Fruit fly (Drosophila melanogaster) whole organism, embryonic: ENCODE measurements around the gene Sb.

Experiments
- Atf-2 ChIP-seq: fragments of 200-800 bp; sonication (Bioruptor generic); optimal IDR thresholded peaks from 2 replicates; lab custom pipeline; 2016; ENCODE audit warnings: missing biosample characterization, missing genetic modification characterization
- Atf3 ChIP-seq: fragments of 200-800 bp; sonication (Bioruptor generic); optimal IDR thresholded peaks from 3 replicates; lab custom pipeline; 2016; ENCODE audit warnings: missing biosample characterization, missing genetic modification characterization
- BEAF-32 ChIP-seq: fragments of 200-800 bp; sonication (Bioruptor generic); optimal IDR thresholded peaks from 3 replicates; lab custom pipeline; 2017; ENCODE audit warnings: missing biosample characterization, missing genetic modification characterization, mild to moderate bottlenecking, moderate library complexity, missing genetic modification reagents
- BtbVII ChIP-seq: fragments of 200-800 bp; sonication (Bioruptor generic); optimal IDR thresholded peaks from 3 replicates; lab custom pipeline; 2017; ENCODE audit warnings: missing biosample characterization, mild to moderate bottlenecking, missing genetic modification characterization
- CG10321 ChIP-seq: fragments of 200-800 bp; sonication (Bioruptor generic); IDR thresholded peaks from 2 replicates; pipeline ENCODE4 v1.3.6; 2022; ENCODE audit warnings: missing biosample characterization, missing genetic modification characterization
- CG10462 ChIP-seq: fragments of 200-800 bp; sonication (Bioruptor generic); optimal IDR thresholded peaks from 2 replicates; lab custom pipeline; 2016; ENCODE audit warnings: missing biosample characterization, missing genetic modification characterization
- CG12104 ChIP-seq: fragments of 200-800 bp; sonication (Bioruptor generic); optimal IDR thresholded peaks from 3 replicates; lab custom pipeline; 2016; ENCODE audit warnings: missing biosample characterization, missing genetic modification characterization
- CG12155 ChIP-seq: fragments of 200-800 bp; sonication (Bioruptor generic); optimal IDR thresholded peaks from 3 replicates; lab custom pipeline; 2016; ENCODE audit warnings: missing biosample characterization, missing genetic modification characterization
- CG14050 ChIP-seq: fragments of 200-800 bp; sonication (Bioruptor generic); IDR thresholded peaks from 3 replicates; pipeline ENCODE4 v1.3.6; 2022; ENCODE audit warnings: missing biosample characterization, missing genetic modification characterization
- CG1529 ChIP-seq: fragments of 200-800 bp; sonication (Bioruptor generic); optimal IDR thresholded peaks from 3 replicates; lab custom pipeline; 2018; ENCODE audit warnings: missing biosample characterization, missing genetic modification characterization
- CG15514 ChIP-seq: fragments of 200-800 bp; sonication (Bioruptor generic); optimal IDR thresholded peaks from 3 replicates; lab custom pipeline; 2017; ENCODE audit warnings: missing biosample characterization, missing genetic modification characterization, mild to moderate bottlenecking, moderate library complexity, missing genetic modification reagents
- CG18619 ChIP-seq: fragments of 200-800 bp; sonication (Bioruptor generic); optimal IDR thresholded peaks from 3 replicates; lab custom pipeline; 2017; ENCODE audit warnings: missing biosample characterization, mild to moderate bottlenecking, missing genetic modification characterization
- CG2120 ChIP-seq: fragments of 200-800 bp; sonication (Bioruptor generic); optimal IDR thresholded peaks from 3 replicates; lab custom pipeline; 2016; ENCODE audit warnings: missing biosample characterization, missing genetic modification characterization
- CG5953 ChIP-seq: fragments of 200-800 bp; sonication (Bioruptor generic); IDR thresholded peaks from 2 replicates; pipeline ENCODE4 v1.3.6; 2022; ENCODE audit warnings: missing biosample characterization, missing genetic modification characterization
- CG6254 ChIP-seq: fragments of 200-800 bp; sonication (Bioruptor generic); optimal IDR thresholded peaks from 3 replicates; lab custom pipeline; 2017; ENCODE audit warnings: mild to moderate bottlenecking, missing biosample characterization, missing genetic modification reagents, missing genetic modification characterization
- CG6654 ChIP-seq: fragments of 200-800 bp; sonication (Bioruptor generic); optimal IDR thresholded peaks from 2 replicates; lab custom pipeline; 2017; ENCODE audit warnings: missing biosample characterization, mild to moderate bottlenecking, missing genetic modification characterization
- CG6854 ChIP-seq: fragments of 200-800 bp; sonication (Bioruptor generic); optimal IDR thresholded peaks from 3 replicates; lab custom pipeline; 2017; ENCODE audit warnings: missing biosample characterization, mild to moderate bottlenecking, missing genetic modification characterization
- CG7987 ChIP-seq: fragments of 200-800 bp; sonication (Bioruptor generic); optimal IDR thresholded peaks from 2 replicates; lab custom pipeline; 2018; ENCODE audit warnings: missing biosample characterization, mild to moderate bottlenecking, missing genetic modification characterization, moderate library complexity
- CG9609 ChIP-seq: fragments of 200-800 bp; sonication (Bioruptor generic); optimal IDR thresholded peaks from 3 replicates; lab custom pipeline; 2016; ENCODE audit warnings: missing biosample characterization, missing genetic modification characterization
- CkIIα-i1 ChIP-seq: fragments of 200-800 bp; sonication (Bioruptor generic); IDR thresholded peaks from 2 replicates; pipeline ENCODE4 v1.3.6; 2022; ENCODE audit warnings: missing biosample characterization, missing genetic modification characterization
- Dp ChIP-seq: fragments of 200-800 bp; sonication (Bioruptor generic); optimal IDR thresholded peaks from 2 replicates; lab custom pipeline; 2018; ENCODE audit warnings: missing biosample characterization, mild to moderate bottlenecking, missing genetic modification characterization, moderate library complexity
- Hr3 ChIP-seq: fragments of 200-800 bp; sonication (Bioruptor generic); optimal IDR thresholded peaks from 3 replicates; lab custom pipeline; 2016; ENCODE audit warnings: missing biosample characterization, missing genetic modification characterization
- Jarid2 ChIP-seq: fragments of 200-800 bp; sonication (Bioruptor generic); optimal IDR thresholded peaks from 3 replicates; lab custom pipeline; 2017; ENCODE audit warnings: mild to moderate bottlenecking, missing biosample characterization, missing genetic modification reagents, missing genetic modification characterization
- Lhr ChIP-seq: fragments of 200-800 bp; sonication (Bioruptor generic); optimal IDR thresholded peaks from 3 replicates; lab custom pipeline; 2017; ENCODE audit warnings: mild to moderate bottlenecking, missing biosample characterization, missing genetic modification reagents, missing genetic modification characterization
- Lim3 ChIP-seq: fragments of 200-800 bp; sonication (Bioruptor generic); IDR thresholded peaks from 2 replicates; pipeline ENCODE4 v1.3.6; 2022; ENCODE audit warnings: missing biosample characterization, missing genetic modification characterization
- Poxn ChIP-seq: fragments of 200-800 bp; sonication (Bioruptor generic); IDR thresholded peaks from 2 replicates; pipeline ENCODE4 v1.3.6; 2022; ENCODE audit warnings: missing biosample characterization, missing genetic modification characterization
- Ptx1 ChIP-seq: fragments of 200-800 bp; sonication (Bioruptor generic); IDR thresholded peaks from 2 replicates; pipeline ENCODE4 v1.3.6; 2022; ENCODE audit warnings: missing biosample characterization, missing genetic modification characterization
- Sox100B ChIP-seq: fragments of 200-800 bp; sonication (Bioruptor generic); optimal IDR thresholded peaks from 3 replicates; lab custom pipeline; 2018; ENCODE audit warnings: missing biosample characterization, mild to moderate bottlenecking, missing genetic modification characterization
- Xbp1 ChIP-seq: fragments of 200-800 bp; sonication (Bioruptor generic); optimal IDR thresholded peaks from 3 replicates; lab custom pipeline; 2016; ENCODE audit warnings: missing biosample characterization, mild to moderate bottlenecking, missing genetic modification characterization
- az2 ChIP-seq: fragments of 200-800 bp; sonication (Bioruptor generic); optimal IDR thresholded peaks from 3 replicates; lab custom pipeline; 2016; ENCODE audit warnings: missing biosample characterization, missing genetic modification characterization
- bsh ChIP-seq, 2 experiments: fragments of 200-800 bp; sonication (Bioruptor generic); optimal IDR thresholded peaks; 2 replicates each; lab custom pipeline; 2017 to 2018; ENCODE audit warnings: mild to moderate bottlenecking in 2 of 2, missing biosample characterization in 2 of 2, missing genetic modification characterization in 2 of 2, moderate library complexity in 1 of 2
- cg ChIP-seq: fragments of 200-800 bp; sonication (Bioruptor generic); optimal IDR thresholded peaks from 3 replicates; lab custom pipeline; 2019; ENCODE audit warnings: missing biosample characterization, mild to moderate bottlenecking, missing genetic modification characterization, moderate library complexity
- corto ChIP-seq: fragments of 200-800 bp; sonication (Bioruptor generic); optimal IDR thresholded peaks from 2 replicates; lab custom pipeline; 2016; ENCODE audit warnings: missing biosample characterization, mild to moderate bottlenecking, missing genetic modification characterization, moderate library complexity
- crc ChIP-seq: fragments of 200-800 bp; sonication (Bioruptor generic); optimal IDR thresholded peaks from 2 replicates; lab custom pipeline; 2016; ENCODE audit warnings: missing biosample characterization, missing genetic modification characterization
- emc ChIP-seq: fragments of 200-800 bp; sonication (Bioruptor generic); optimal IDR thresholded peaks from 2 replicates; lab custom pipeline; 2016; ENCODE audit warnings: missing biosample characterization, missing genetic modification characterization
- eve ChIP-seq, 2 experiments: fragments of >200 bp; optimal IDR thresholded peaks; 2 replicates each; lab custom pipeline; 2017; ENCODE audit warnings: missing biosample characterization in 2 of 2, missing genetic modification characterization in 2 of 2
- fu2 ChIP-seq: fragments of 200-800 bp; sonication (Bioruptor generic); optimal IDR thresholded peaks from 2 replicates; lab custom pipeline; 2016; ENCODE audit warnings: missing biosample characterization, missing genetic modification characterization
- insv ChIP-seq, 2 experiments: fragments of 200-800 bp; sonication (Bioruptor generic); optimal IDR thresholded peaks; 3 replicates each; lab custom pipeline; 2016 to 2018; ENCODE audit warnings: missing biosample characterization in 2 of 2, missing genetic modification characterization in 2 of 2
- jing ChIP-seq: fragments of 200-800 bp; sonication (Bioruptor generic); optimal IDR thresholded peaks from 2 replicates; lab custom pipeline; 2018; ENCODE audit warnings: missing biosample characterization, mild to moderate bottlenecking, missing genetic modification characterization
- lov ChIP-seq, 2 experiments: fragments of 200-800 bp in 1 of 2; fragments of >200 bp in 1 of 2; sonication (Bioruptor generic) in 1 of 2; IDR thresholded peaks in 1 of 2; optimal IDR thresholded peaks in 1 of 2; 2 replicates in 1 of 2; 3 replicates in 1 of 2; pipeline versions ENCODE4 v1.3.6 to Lab custom; 2017 to 2022; ENCODE audit warnings: missing biosample characterization in 1 of 2, missing genetic modification characterization in 1 of 2
- pros ChIP-seq: fragments of 200-800 bp; sonication (Bioruptor generic); optimal IDR thresholded peaks from 3 replicates; lab custom pipeline; 2019; ENCODE audit warnings: missing biosample characterization, mild to moderate bottlenecking, missing genetic modification characterization, moderate library complexity
- pzg ChIP-seq: fragments of 200-800 bp; sonication (Bioruptor generic); optimal IDR thresholded peaks from 3 replicates; lab custom pipeline; 2018; ENCODE audit warnings: missing biosample characterization, mild to moderate bottlenecking, missing genetic modification characterization, moderate library complexity
- z ChIP-seq: fragments of 200-800 bp; sonication (Bioruptor generic); IDR thresholded peaks from 3 replicates; pipeline ENCODE4 v1.3.6; 2022; ENCODE audit warnings: missing biosample characterization, missing genetic modification characterization

Sb gene

DNA sequence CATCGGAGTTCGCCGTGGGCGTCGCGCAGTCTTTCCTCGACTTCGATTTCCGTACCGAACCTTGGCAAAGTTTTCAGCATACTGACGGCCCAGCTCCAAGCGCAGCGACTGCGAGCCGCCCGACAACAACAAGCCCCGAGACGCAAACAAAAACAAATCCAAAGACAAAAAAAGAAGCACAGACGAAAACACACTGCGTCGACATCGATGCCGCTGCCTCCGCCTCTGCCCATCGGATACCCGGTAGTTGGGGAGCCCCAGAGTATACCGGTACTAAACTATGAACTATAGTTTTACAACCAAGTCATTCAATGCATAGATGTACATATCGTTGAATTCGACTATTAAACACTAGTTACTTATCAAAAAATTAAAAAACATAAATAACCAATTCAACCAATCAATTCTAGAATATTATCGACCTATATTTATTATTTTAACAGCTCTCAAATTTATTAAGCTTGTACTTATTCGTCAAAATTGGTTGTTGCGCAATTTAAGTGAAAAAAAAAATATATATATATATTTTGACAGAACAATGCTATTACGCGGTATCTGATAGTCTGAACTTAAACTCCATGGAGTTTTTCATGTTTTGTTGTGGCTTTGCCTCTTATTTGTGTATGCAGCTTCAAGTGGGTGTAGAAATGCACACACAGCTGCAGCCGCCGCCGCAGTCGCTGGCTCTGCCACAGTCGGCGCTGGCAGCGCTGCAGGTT lies 21.8 kb upstream of the Sb start (continued):
- TF ChIP-seq CG12155 (GFP tag; lab: Kevin White, UChicago) (peak; percentile 13), CG1529 (GFP tag; lab: Kevin White, UChicago) (peak; percentile 85), BEAF-32 (no peak), CG18619 (GFP tag; lab: Kevin White, UChicago) (peak; percentile 76), Poxn (GFP tag; lab: Robert Waterston, UW) (no peak), Atf-2 (GFP tag; lab: Kevin White, UChicago) (no peak), crc (GFP tag; lab: Kevin White, UChicago) (no peak), Atf3 (GFP tag; lab: Kevin White, UChicago) (no peak), pzg (GFP tag; lab: Kevin White, UChicago) (no peak), Lhr (GFP tag; lab: Kevin White, UChicago) (peak; percentile 27), BtbVII (GFP tag; lab: Kevin White, UChicago) (peak; percentile 68), bsh (GFP tag; optimal IDR thresholded peaks at IDR 0.05; lab: Kevin White, UChicago) (peak; percentile 85 to 86), Hr3 (GFP tag; lab: Kevin White, UChicago) (peak; percentile 82), cg (peak; percentile 20), CG6654 (GFP tag; lab: Kevin White, UChicago) (peak; percentile 68), emc (GFP tag; lab: Kevin White, UChicago) (no peak), CG6254 (GFP tag; lab: Kevin White, UChicago) (peak; percentile 81), insv (GFP tag; optimal IDR thresholded peaks at IDR 0.05; lab: Kevin White, UChicago) (no peak), CG15514 (GFP tag; lab: Kevin White, UChicago) (no peak), Dp (GFP tag; lab: Kevin White, UChicago) (no peak), Ptx1 (peak; percentile 78), fu2 (GFP tag; lab: Kevin White, UChicago) (no peak), lov (optimal IDR thresholded peaks at IDR 0.05; lab: Kevin White, UChicago) (no peak), lov (GFP tag; IDR thresholded peaks at IDR 0.05; lab: Robert Waterston, UW) (no peak), CG6854 (peak; percentile 28), Jarid2 (peak; percentile 26), az2 (peak; percentile 84), Lim3 (no peak), jing (GFP tag; lab: Kevin White, UChicago) (peak; percentile 44), eve (GFP tag; optimal IDR thresholded peaks at IDR 0.05; lab: Kevin White, UChicago) (no peak), CkIIα-i1 (GFP tag; lab: Robert Waterston, UW) (no peak), Sox100B (GFP tag; lab: Kevin White, UChicago) (peak; percentile 95), CG9609 (GFP tag; lab: Kevin White, UChicago) (no peak), CG7987 (GFP tag; lab: Kevin White, UChicago) (no peak), pros (no peak), CG14050 (GFP tag; lab: Robert Waterston, UW) (no peak; the same call in 2 of the 3 replicates), CG10462 (peak; percentile 56), CG10321 (GFP tag; lab: Robert Waterston, UW) (no peak), CG5953 (GFP tag; lab: Robert Waterston, UW) (no peak), CG12104 (GFP tag; lab: Kevin White, UChicago) (peak; percentile 82), corto (GFP tag; lab: Kevin White, UChicago) (no peak), Xbp1 (GFP tag; lab: Kevin White, UChicago) (peak; percentile 73), z (GFP tag; lab: Robert Waterston, UW) (no peak), CG2120 (no peak)
